Worm (Caenorhabditis elegans): ENCODE data around the gene T25E12.6.

ce11 chrV:16694538-16694937 lies 47.7 kb upstream of the T25E12.6 start, which contains the start of gene srz-101:
- TF ChIP-seq ces-1 (GFP tag; optimal IDR thresholded peaks at IDR 0.05): no peak
- TF ChIP-seq pha-4 (tag; optimal IDR thresholded peaks at IDR 0.05): no peak

All from whole organism, mixed stage, embryonic.